Worm (Caenorhabditis elegans) whole organism, L1 larva: ENCODE data around the gene moc-2.
A peak's percentile ranks its signal among the peaks of the same experiment; 100 is the strongest.

Experiments
- C34B4.2 ChIP-seq: sonication (generic microtip); optimal IDR thresholded peaks from 2 replicates; lab custom pipeline; 2017; ENCODE audit warnings: mild to moderate bottlenecking, missing genetic modification characterization, missing compliant biosample characterization
- aly-2 ChIP-seq: fragments of 150-350 bp; optimal IDR thresholded peaks from 2 replicates; lab custom pipeline; 2014; ENCODE audit warnings: missing biosample characterization, missing genetic modification characterization
- ama-1 ChIP-seq: fragments of 150-350 bp; optimal IDR thresholded peaks from 2 replicates; lab custom pipeline; 2014
- blmp-1 ChIP-seq: fragments of 150-350 bp; optimal IDR thresholded peaks from 2 replicates; lab custom pipeline; 2014; ENCODE audit warnings: missing biosample characterization, missing genetic modification characterization
- ceh-88 ChIP-seq: fragments of 200-800 bp; sonication (Bioruptor generic); IDR thresholded peaks from 2 replicates; pipeline ENCODE4 v1.3.6; 2022; ENCODE audit warnings: missing genetic modification characterization, missing compliant biosample characterization
- ces-1 ChIP-seq: fragments of 150-350 bp; optimal IDR thresholded peaks from 2 replicates; lab custom pipeline; 2014; ENCODE audit warnings: missing biosample characterization, missing genetic modification reagents, missing genetic modification characterization
- efl-1 ChIP-seq, 4 experiments: fragments of 150-350 bp; optimal IDR thresholded peaks in 3 of 4; peaks in 1 of 4; 1 replicate in 1 of 4; 2 replicates in 3 of 4; lab custom pipeline; 2014; ENCODE audit warnings: missing biosample characterization in 2 of 4, missing genetic modification characterization in 2 of 4, missing genetic modification reagents in 2 of 4
- ets-5 ChIP-seq: fragments of 200-800 bp; sonication (Bioruptor generic); IDR thresholded peaks from 2 replicates; pipeline ENCODE4 v1.3.6; 2022; ENCODE audit warnings: missing genetic modification characterization, missing compliant biosample characterization
- fkh-10 ChIP-seq: sonication (generic microtip); optimal IDR thresholded peaks from 2 replicates; lab custom pipeline; 2017; ENCODE audit warnings: missing biosample characterization, missing genetic modification reagents, missing genetic modification characterization
- fkh-8 ChIP-seq: sonication (generic microtip); optimal IDR thresholded peaks from 2 replicates; lab custom pipeline; 2016; ENCODE audit warnings: mild to moderate bottlenecking, missing genetic modification characterization, missing compliant biosample characterization
- fos-1 ChIP-seq: fragments of 150-350 bp; optimal IDR thresholded peaks from 2 replicates; lab custom pipeline; 2014; ENCODE audit warnings: missing biosample characterization, missing genetic modification characterization
- hlh-17 ChIP-seq: fragments of 200-800 bp; sonication (Bioruptor generic); optimal IDR thresholded peaks from 2 replicates; lab custom pipeline; 2018; ENCODE audit warnings: missing genetic modification characterization, mild to moderate bottlenecking, missing compliant biosample characterization, moderate library complexity, borderline replicate concordance
- hpl-2 ChIP-seq: fragments of 150-350 bp; optimal IDR thresholded peaks from 2 replicates; lab custom pipeline; 2014; ENCODE audit warnings: missing biosample characterization, missing genetic modification reagents, missing genetic modification characterization
- irx-1 ChIP-seq: sonication (generic microtip); optimal IDR thresholded peaks from 2 replicates; lab custom pipeline; 2016; ENCODE audit warnings: missing genetic modification characterization, missing compliant biosample characterization
- lin-13 ChIP-seq: fragments of 150-350 bp; optimal IDR thresholded peaks from 2 replicates; lab custom pipeline; 2014; ENCODE audit warnings: missing biosample characterization, missing genetic modification reagents, missing genetic modification characterization
- lin-14 ChIP-seq: fragments of 200-800 bp; sonication (Bioruptor generic); optimal IDR thresholded peaks from 2 replicates; lab custom pipeline; 2018; ENCODE audit warnings: mild to moderate bottlenecking, missing genetic modification characterization, moderate library complexity, missing compliant biosample characterization
- lin-35 ChIP-seq, 2 experiments: fragments of 150-350 bp; optimal IDR thresholded peaks; 2 replicates each; lab custom pipeline; 2014; ENCODE audit warnings: missing biosample characterization in 2 of 2, missing genetic modification characterization in 2 of 2, missing genetic modification reagents in 2 of 2
- lin-39 ChIP-seq: fragments of 150-350 bp; optimal IDR thresholded peaks from 2 replicates; lab custom pipeline; 2014; ENCODE audit warnings: missing biosample characterization, missing genetic modification reagents, missing genetic modification characterization
- mab-9 ChIP-seq: fragments of 200-800 bp; sonication (Bioruptor generic); IDR thresholded peaks from 2 replicates; pipeline ENCODE4 v1.3.6; 2022; ENCODE audit warnings: missing genetic modification reagents, missing genetic modification characterization, missing compliant biosample characterization
- mep-1 ChIP-seq: fragments of 150-350 bp; optimal IDR thresholded peaks from 2 replicates; lab custom pipeline; 2014; ENCODE audit warnings: missing biosample characterization, missing genetic modification characterization
- nhr-19 ChIP-seq: fragments of 200-800 bp; sonication (Bioruptor generic); conservative IDR thresholded peaks from 2 replicates; pipeline ENCODE4 v1.3.6; 2022; ENCODE audit warnings: missing genetic modification characterization, missing compliant biosample characterization
- nhr-20 ChIP-seq: sonication (generic microtip); optimal IDR thresholded peaks from 2 replicates; lab custom pipeline; 2016; ENCODE audit warnings: mild to moderate bottlenecking, missing genetic modification characterization, missing compliant biosample characterization
- nhr-237 ChIP-seq: fragments of 150-350 bp; optimal IDR thresholded peaks from 2 replicates; lab custom pipeline; 2014; ENCODE audit warnings: missing biosample characterization, missing genetic modification characterization
- nhr-28 ChIP-seq: fragments of 150-350 bp; optimal IDR thresholded peaks from 2 replicates; lab custom pipeline; 2014; ENCODE audit warnings: missing biosample characterization, missing genetic modification characterization
- nhr-71 ChIP-seq: sonication (generic microtip); optimal IDR thresholded peaks from 2 replicates; lab custom pipeline; 2016; ENCODE audit warnings: mild to moderate bottlenecking, missing genetic modification characterization, moderate library complexity, missing compliant biosample characterization
- nhr-76 ChIP-seq: sonication (generic microtip); optimal IDR thresholded peaks from 2 replicates; lab custom pipeline; 2017; ENCODE audit warnings: missing biosample characterization, missing genetic modification characterization
- nhr-77 ChIP-seq: fragments of 150-350 bp; optimal IDR thresholded peaks from 2 replicates; lab custom pipeline; 2014; ENCODE audit warnings: missing biosample characterization, missing genetic modification characterization
- nhr-84 ChIP-seq: sonication (generic microtip); optimal IDR thresholded peaks from 2 replicates; lab custom pipeline; 2017; ENCODE audit warnings: missing biosample characterization, missing genetic modification characterization
- nhr-85 ChIP-seq: sonication (generic microtip); peaks from one replicate; lab custom pipeline; 2016; ENCODE audit warnings: missing genetic modification characterization, inconsistent platforms, missing compliant biosample characterization
- nhr-90 ChIP-seq: sonication (generic microtip); optimal IDR thresholded peaks from 2 replicates; lab custom pipeline; 2016; ENCODE audit warnings: mild to moderate bottlenecking, missing genetic modification characterization, missing compliant biosample characterization; ENCODE audit not compliant: poor library complexity
- pag-3 ChIP-seq: sonication (generic microtip); optimal IDR thresholded peaks from 2 replicates; lab custom pipeline; 2017; ENCODE audit warnings: missing genetic modification characterization, mild to moderate bottlenecking, missing compliant biosample characterization, antibody characterized with exemption, borderline replicate concordance; ENCODE audit not compliant: insufficient read depth
- pax-3 ChIP-seq: fragments of 200-800 bp; sonication (Bioruptor generic); optimal IDR thresholded peaks from 2 replicates; lab custom pipeline; 2018; ENCODE audit warnings: mild to moderate bottlenecking, missing genetic modification characterization, moderate library complexity, missing compliant biosample characterization
- pqm-1 ChIP-seq: sonication (generic microtip); optimal IDR thresholded peaks from 3 replicates; lab custom pipeline; 2017; ENCODE audit warnings: missing biosample characterization, missing genetic modification characterization
- skn-1 ChIP-seq: fragments of 150-350 bp; optimal IDR thresholded peaks from 2 replicates; lab custom pipeline; 2014; ENCODE audit warnings: missing biosample characterization, missing genetic modification characterization
- snu-23 ChIP-seq: sonication (generic microtip); optimal IDR thresholded peaks from 2 replicates; lab custom pipeline; 2016; ENCODE audit warnings: missing genetic modification characterization, missing compliant biosample characterization
- sox-4 ChIP-seq: sonication (generic microtip); optimal IDR thresholded peaks from 2 replicates; lab custom pipeline; 2016; ENCODE audit warnings: missing genetic modification characterization, missing compliant biosample characterization
- sup-37 ChIP-seq: fragments of 200-800 bp; sonication (Bioruptor generic); optimal IDR thresholded peaks from 2 replicates; lab custom pipeline; 2018; ENCODE audit warnings: mild to moderate bottlenecking, missing genetic modification characterization, missing compliant biosample characterization
- unc-130 ChIP-seq: fragments of 150-350 bp; optimal IDR thresholded peaks from 2 replicates; lab custom pipeline; 2017; ENCODE audit warnings: missing biosample characterization, missing genetic modification characterization, inconsistent platforms
- unc-62 ChIP-seq: fragments of 150-350 bp; optimal IDR thresholded peaks from 2 replicates; lab custom pipeline; 2014; ENCODE audit warnings: missing biosample characterization, missing genetic modification reagents, missing genetic modification characterization
- ztf-11 ChIP-seq, 2 experiments: sonication (generic microtip); optimal IDR thresholded peaks; 2 replicates each; lab custom pipeline; 2016 to 2017; ENCODE audit warnings: missing genetic modification characterization in 2 of 2, missing biosample characterization in 1 of 2, missing compliant biosample characterization in 1 of 2

The moc-2 gene

DNA sequence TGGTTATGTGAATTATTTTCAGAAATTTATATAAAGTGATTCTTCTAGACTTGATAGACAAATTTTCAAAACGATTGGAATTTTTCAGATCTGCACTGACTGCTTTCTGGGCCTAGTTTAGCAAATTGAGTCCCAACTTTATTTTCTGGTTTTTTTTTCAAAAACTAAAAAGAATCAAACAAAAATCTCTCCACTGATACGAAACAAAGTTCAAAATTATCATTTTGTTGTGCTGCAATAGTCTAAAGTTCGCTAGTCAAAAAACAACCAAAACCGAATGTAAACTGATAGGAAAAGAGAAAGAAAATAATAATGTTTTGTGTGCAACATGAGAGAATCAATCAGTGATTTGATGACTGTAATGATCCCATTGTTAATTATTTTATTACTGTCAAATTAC is 45.9 kb upstream of the moc-2 start, which contains the start of gene lipl-4:
Gene lipl-4 (plus strand): TSS at position 301 of the 400 bp plus-strand sequence.
- TF ChIP-seq ces-1 (no peak), ama-1 (lab: Kevin White, UChicago) (no peak)

ce11 chrV:6549148-6549547 is 45.2 kb upstream of the moc-2 start, which contains the start of gene K04A8.20:
Gene K04A8.20, plus strand, starts transcription at chrV:6549448.
- TF ChIP-seq C34B4.2 (no peak), efl-1 (optimal IDR thresholded peaks at IDR 0.05; lab: Kevin White, UChicago) (no peak), efl-1 (GFP tag; optimal IDR thresholded peaks at IDR 0.05 in 1 of 2; lab: Kevin White, UChicago) (peak in 1 of 2 experiments; percentile 83)

- TF ChIP-seq nhr-76 (tag; lab: Kevin White, UChicago) (no peak), efl-1 (optimal IDR thresholded peaks at IDR 0.05; lab: Kevin White, UChicago) (no peak), efl-1 (GFP tag; optimal IDR thresholded peaks at IDR 0.05 in 1 of 2; lab: Kevin White, UChicago) (peak in 1 of 2 experiments; percentile 21), ets-5 (GFP tag; lab: Robert Waterston, UW) (no peak), sup-37 (GFP tag; lab: Kevin White, UChicago) (no peak)
- TF ChIP-seq, all 84 proteins: peak for 1
Measured at ce11 chrV:6548309-6548708, 44.3 kb upstream of the moc-2 start.

DNA sequence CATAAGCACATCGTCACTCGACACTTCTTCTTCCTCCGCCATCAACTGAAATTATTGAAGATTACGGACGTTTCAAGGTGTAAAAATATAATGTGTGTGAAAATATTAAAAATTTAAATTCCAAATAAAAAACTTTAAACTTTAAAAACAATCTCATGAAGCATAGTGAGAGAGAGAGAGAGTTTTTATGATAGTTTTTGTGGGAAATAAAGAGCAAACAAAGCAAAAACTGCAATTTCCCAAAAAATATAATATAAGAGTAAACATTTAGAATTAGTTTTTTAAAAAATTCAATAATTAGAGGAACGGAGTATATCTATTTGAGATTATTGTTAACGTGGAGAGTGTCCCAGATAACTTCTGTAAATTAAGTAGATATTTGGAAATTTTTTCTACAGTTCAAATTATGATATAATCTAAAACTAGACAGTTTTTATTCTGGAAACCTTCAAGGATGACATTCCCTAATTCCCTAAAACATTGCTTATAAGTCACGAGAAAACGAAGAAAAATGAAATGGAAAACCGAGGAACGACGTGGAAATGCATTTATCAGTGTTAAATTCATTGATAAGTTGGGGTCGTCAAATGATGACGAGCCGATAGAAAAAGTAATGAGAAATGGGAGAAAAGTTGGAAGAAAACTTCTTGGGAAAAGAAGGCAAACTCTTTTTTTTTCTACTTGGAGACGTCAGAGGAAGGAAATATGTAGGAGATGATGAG is 42.6 kb upstream of the moc-2 start, which contains the start of gene dre-1:
Gene dre-1 (minus strand): TSS at position 51 of the 722 bp plus-strand sequence.
- TF ChIP-seq efl-1 (optimal IDR thresholded peaks at IDR 0.05; lab: Kevin White, UChicago) = no peak
- TF ChIP-seq efl-1 (GFP tag; optimal IDR thresholded peaks at IDR 0.05 in 1 of 2; lab: Kevin White, UChicago) = peak in 1 of 2 experiments; percentile 35
- TF ChIP-seq ceh-88 (GFP tag; lab: Robert Waterston, UW) = no peak
- TF ChIP-seq pax-3 = no peak
- peak in 1 of 2 experiments; percentile 12 for TF ChIP-seq lin-35 (GFP tag; optimal IDR thresholded peaks at IDR 0.05; lab: Kevin White, UChicago)

DNA sequence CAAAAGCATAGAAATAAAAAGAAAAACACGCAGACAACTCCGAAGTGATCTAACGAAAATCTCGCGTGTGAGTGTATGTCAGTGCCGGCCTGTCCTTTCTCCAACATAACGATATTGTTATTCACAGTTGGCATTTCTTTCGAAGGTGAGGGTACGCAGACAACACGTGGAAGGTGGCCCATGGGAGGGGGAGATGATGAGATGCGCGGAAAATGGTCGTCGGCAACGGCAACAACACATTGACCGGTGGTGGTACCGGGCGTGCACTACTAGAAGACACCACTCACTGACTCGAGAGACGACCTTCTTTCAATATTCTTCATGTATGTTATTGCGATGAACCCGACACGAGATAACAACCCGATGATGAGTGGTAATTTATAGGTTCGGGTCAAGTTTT is 41.0 kb upstream of the moc-2 start:
- peak; percentile 41 for TF ChIP-seq nhr-20 (tag; lab: Kevin White, UChicago)
- no peak for TF ChIP-seq nhr-237 (tag; lab: Kevin White, UChicago)
- no peak for TF ChIP-seq sox-4
- no peak for TF ChIP-seq nhr-84 (tag; lab: Kevin White, UChicago)
- no peak for TF ChIP-seq nhr-19 (GFP tag; lab: Robert Waterston, UW)
- TF ChIP-seq lin-14 = peak; percentile 77
- peak; percentile 37 for TF ChIP-seq blmp-1
- TF ChIP-seq lin-39 (tag; lab: Kevin White, UChicago) = no peak
- TF ChIP-seq nhr-90 (tag; lab: Kevin White, UChicago) = peak; percentile 28
- TF ChIP-seq nhr-71 (tag; lab: Kevin White, UChicago) = peak; percentile 6
- TF ChIP-seq hpl-2 (GFP tag; lab: Kevin White, UChicago) = no peak
- no peak for TF ChIP-seq nhr-77 (tag; lab: Kevin White, UChicago)
- TF ChIP-seq snu-23 (GFP tag; lab: Kevin White, UChicago) = peak; percentile 42
- TF ChIP-seq sup-37 (GFP tag; lab: Kevin White, UChicago) = no peak
- TF ChIP-seq fkh-8 (tag; lab: Kevin White, UChicago) = no peak
- TF ChIP-seq mep-1 (tag; lab: Kevin White, UChicago) = peak; percentile 40
- no peak for TF ChIP-seq irx-1
- TF ChIP-seq unc-130 (tag; lab: Kevin White, UChicago) = no peak
- no peak for TF ChIP-seq hlh-17 (GFP tag; lab: Kevin White, UChicago)

DNA sequence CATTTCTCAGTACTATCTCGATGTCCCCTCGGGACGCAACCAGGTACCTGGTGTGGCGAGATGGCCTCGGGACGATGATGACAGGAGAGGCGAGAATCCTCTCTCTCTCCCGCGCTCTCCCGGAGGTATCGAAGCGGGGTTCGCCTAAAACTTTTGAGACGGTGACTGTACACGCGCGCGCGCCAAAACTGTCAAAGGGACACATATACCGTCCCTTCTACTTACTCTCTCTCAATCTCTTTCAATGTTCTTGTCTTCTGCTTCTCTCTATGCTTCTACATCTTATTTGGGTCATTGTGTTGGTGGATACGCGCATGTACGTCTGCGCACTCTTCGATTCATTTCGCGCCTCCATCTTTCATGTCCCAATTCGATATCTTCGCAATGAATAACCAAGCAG is 37.9 kb upstream of the moc-2 start:
- TF ChIP-seq unc-62 (GFP tag; lab: Kevin White, UChicago) = no peak
- TF ChIP-seq fos-1 = no peak
- no peak for TF ChIP-seq ztf-11 (tag; optimal IDR thresholded peaks at IDR 0.05; lab: Kevin White, UChicago)
- peak; percentile 4 for TF ChIP-seq nhr-90 (tag; lab: Kevin White, UChicago)
- peak; percentile 44 for TF ChIP-seq skn-1 (tag; lab: Kevin White, UChicago)
- peak; percentile 11 for TF ChIP-seq mep-1 (tag; lab: Kevin White, UChicago)
- TF ChIP-seq aly-2 (tag; lab: Kevin White, UChicago) = no peak
- TF ChIP-seq pqm-1 (tag; lab: Kevin White, UChicago) = no peak
- no peak for TF ChIP-seq mab-9
- no peak for TF ChIP-seq nhr-28 (tag; lab: Kevin White, UChicago)
- no peak for TF ChIP-seq nhr-85 (tag; lab: Kevin White, UChicago)
- no peak for TF ChIP-seq fkh-10
- TF ChIP-seq lin-35 (GFP tag; optimal IDR thresholded peaks at IDR 0.05; lab: Kevin White, UChicago) = no peak
- TF ChIP-seq efl-1 (optimal IDR thresholded peaks at IDR 0.05; lab: Kevin White, UChicago) = no peak
- peak in 1 of 2 experiments; percentile 77 for TF ChIP-seq efl-1 (GFP tag; optimal IDR thresholded peaks at IDR 0.05 in 1 of 2; lab: Kevin White, UChicago)
- no peak for TF ChIP-seq lin-13 (GFP tag; lab: Kevin White, UChicago)
- TF ChIP-seq pag-3 = no peak
- TF ChIP-seq hlh-17 (GFP tag; lab: Kevin White, UChicago) = no peak
- TF ChIP-seq hpl-2 (GFP tag; lab: Kevin White, UChicago) = no peak
